Fruit fly (Drosophila melanogaster) whole organism, prepupa: ENCODE results near the gene Tb.

Source experiments
- CG15336 ChIP-seq: fragments of 200-800 bp; sonication (Bioruptor generic); IDR thresholded peaks from 2 replicates; pipeline ENCODE4 v1.3.6; 2022; ENCODE audit warnings: missing biosample characterization, missing genetic modification characterization
- CG3032 ChIP-seq: fragments of 200-800 bp; optimal IDR thresholded peaks from 2 replicates; lab custom pipeline; 2019; ENCODE audit warnings: missing biosample characterization, mild to moderate bottlenecking, missing genetic modification characterization, moderate library complexity
- CG32006 ChIP-seq: fragments of 200-800 bp; sonication (Bioruptor generic); optimal IDR thresholded peaks from 3 replicates; lab custom pipeline; 2017; ENCODE audit warnings: missing biosample characterization, mild to moderate bottlenecking, missing genetic modification characterization
- CG34406 ChIP-seq: fragments of 200-800 bp; sonication (Bioruptor generic); optimal IDR thresholded peaks from 3 replicates; lab custom pipeline; 2016; ENCODE audit warnings: missing biosample characterization, missing genetic modification characterization
- CG3919 ChIP-seq: fragments of 200-800 bp; sonication (Bioruptor generic); optimal IDR thresholded peaks from 3 replicates; lab custom pipeline; 2016; ENCODE audit warnings: missing biosample characterization, missing genetic modification characterization
- CG6276 ChIP-seq: fragments of 200-800 bp; sonication (Bioruptor generic); optimal IDR thresholded peaks from 2 replicates; lab custom pipeline; 2017; ENCODE audit warnings: missing biosample characterization, mild to moderate bottlenecking, missing genetic modification characterization
- Eip75B ChIP-seq: fragments of 200-800 bp; sonication (Bioruptor generic); optimal IDR thresholded peaks from 3 replicates; lab custom pipeline; 2016; ENCODE audit warnings: missing biosample characterization, missing genetic modification characterization
- Gug ChIP-seq: fragments of 200-800 bp; sonication (Bioruptor generic); IDR thresholded peaks from 2 replicates; pipeline ENCODE4 v1.3.6; 2022; ENCODE audit warnings: missing biosample characterization, missing genetic modification characterization
- Hr4 ChIP-seq: fragments of 200-800 bp; sonication (Bioruptor generic); optimal IDR thresholded peaks from 3 replicates; lab custom pipeline; 2016; ENCODE audit warnings: missing biosample characterization, missing genetic modification characterization
- Lpt ChIP-seq: fragments of 200-800 bp; sonication (Bioruptor generic); optimal IDR thresholded peaks from 3 replicates; lab custom pipeline; 2016; ENCODE audit warnings: missing biosample characterization, missing genetic modification characterization
- Met ChIP-seq: fragments of 200-800 bp; sonication (Bioruptor generic); optimal IDR thresholded peaks from 3 replicates; lab custom pipeline; 2016; ENCODE audit warnings: missing biosample characterization, missing genetic modification characterization
- OdsH ChIP-seq: fragments of 200-800 bp; sonication (Bioruptor generic); optimal IDR thresholded peaks from 3 replicates; lab custom pipeline; 2016; ENCODE audit warnings: missing biosample characterization, missing genetic modification characterization
- acj6 ChIP-seq: fragments of 200-800 bp; sonication (Bioruptor generic); optimal IDR thresholded peaks from 3 replicates; lab custom pipeline; 2016; ENCODE audit warnings: missing biosample characterization, missing genetic modification characterization
- fd59A ChIP-seq: fragments of 200-800 bp; sonication (Bioruptor generic); optimal IDR thresholded peaks from 2 replicates; lab custom pipeline; 2017; ENCODE audit warnings: missing biosample characterization, mild to moderate bottlenecking, missing genetic modification characterization, missing genetic modification reagents

DNA sequence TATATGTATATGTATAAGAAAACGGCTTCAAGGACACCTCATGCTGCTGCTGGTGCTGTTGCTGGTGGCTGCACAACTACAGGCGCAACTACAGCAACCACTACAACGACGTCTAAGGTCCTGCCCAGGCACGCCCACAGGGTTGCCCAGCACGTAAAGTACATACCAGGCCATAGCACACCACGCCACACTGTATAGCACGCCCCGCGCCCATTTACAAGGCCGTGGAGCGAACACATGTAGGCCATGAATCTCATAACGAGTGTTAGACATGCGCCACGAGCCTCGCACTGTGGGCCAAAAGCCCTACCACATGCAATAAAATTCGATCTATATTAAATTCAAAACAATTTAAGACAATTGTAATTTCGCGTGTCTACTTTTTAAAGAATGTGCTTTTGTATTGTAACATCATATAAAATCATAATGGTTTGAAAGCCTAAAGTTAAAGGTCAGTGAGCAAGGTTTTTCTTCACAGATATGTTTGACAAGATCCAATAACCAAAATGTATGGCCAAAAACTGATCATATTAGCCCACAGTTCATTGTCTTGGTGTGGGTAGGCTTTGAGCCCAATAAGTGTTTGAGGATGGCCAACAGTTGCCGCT is 15.4 kb downstream of the Tb start:
- TF ChIP-seq Eip75B (GFP tag; lab: Kevin White, UChicago) (no peak), Met (no peak), CG32006 (GFP tag; lab: Kevin White, UChicago) (peak; percentile 6), acj6 (GFP tag; lab: Kevin White, UChicago) (no peak), CG3919 (no peak), CG15336 (no peak), OdsH (GFP tag; lab: Kevin White, UChicago) (no peak), CG3032 (tag; lab: Kevin White, UChicago) (no peak), fd59A (GFP tag; lab: Kevin White, UChicago) (no peak), CG34406 (GFP tag; lab: Kevin White, UChicago) (no peak), Lpt (GFP tag; lab: Kevin White, UChicago) (no peak), CG6276 (GFP tag; lab: Kevin White, UChicago) (no peak), Gug (GFP tag; lab: Robert Waterston, UW) (no peak), Hr4 (no peak)
